Worm (Caenorhabditis elegans): ENCODE data around the gene Y57A10A.31.

ce11 chrII:12278602-12279001 lies 10.6 kb upstream of the Y57A10A.31 start:
- TF ChIP-seq lin-13 (GFP tag; optimal IDR thresholded peaks at IDR 0.05) (no peak), nhr-129 (tag; optimal IDR thresholded peaks at IDR 0.05) (no peak), elt-3 (tag; optimal IDR thresholded peaks at IDR 0.05) (no peak), snpc-4 (tag; optimal IDR thresholded peaks at IDR 0.05) (no peak), nhr-77 (tag; optimal IDR thresholded peaks at IDR 0.05) (no peak), elt-1 (tag; optimal IDR thresholded peaks at IDR 0.05) (no peak), zag-1 (tag; optimal IDR thresholded peaks at IDR 0.05) (no peak), unc-62 (GFP tag; optimal IDR thresholded peaks at IDR 0.05) (no peak), alr-1 (tag; optimal IDR thresholded peaks at IDR 0.05) (no peak), lin-11 (tag; optimal IDR thresholded peaks at IDR 0.05) (no peak), mab-5 (tag; optimal IDR thresholded peaks at IDR 0.05) (no peak), Y55F3AM.14 (GFP tag; optimal IDR thresholded peaks at IDR 0.05) (no peak), F13H6.1 (tag; optimal IDR thresholded peaks at IDR 0.05) (no peak), ztf-11 (tag; optimal IDR thresholded peaks at IDR 0.05) (no peak)
